Worm (Caenorhabditis elegans) whole organism, early embryonic: ENCODE data around the gene Y17G7B.18.

Experiments
- B0310.2 ChIP-seq: sonication (generic microtip); optimal IDR thresholded peaks from 2 replicates; lab custom pipeline; 2016; ENCODE audit warnings: mild to moderate bottlenecking, missing genetic modification characterization, missing compliant biosample characterization
- F13C5.2 ChIP-seq: sonication (generic microtip); optimal IDR thresholded peaks from 2 replicates; lab custom pipeline; 2017; ENCODE audit warnings: mild to moderate bottlenecking, missing genetic modification characterization, inconsistent platforms, missing compliant biosample characterization
- aly-1 ChIP-seq: sonication (generic microtip); optimal IDR thresholded peaks from 2 replicates; lab custom pipeline; 2016; ENCODE audit warnings: missing genetic modification characterization, missing compliant biosample characterization
- ama-1 ChIP-seq: fragments of 150-350 bp; optimal IDR thresholded peaks from 2 replicates; lab custom pipeline; 2014
- ceh-13 ChIP-seq: fragments of 200-800 bp; sonication (Bioruptor generic); optimal IDR thresholded peaks from 2 replicates; lab custom pipeline; 2018; ENCODE audit warnings: mild to moderate bottlenecking, missing genetic modification characterization, missing compliant biosample characterization
- ceh-36 ChIP-seq: sonication (generic microtip); optimal IDR thresholded peaks from 2 replicates; lab custom pipeline; 2016; ENCODE audit warnings: missing genetic modification characterization, inconsistent platforms, missing compliant biosample characterization
- ets-7 ChIP-seq: sonication (generic microtip); optimal IDR thresholded peaks from 2 replicates; lab custom pipeline; 2016; ENCODE audit warnings: missing genotype, missing genetic modification characterization, missing compliant biosample characterization
- flt-1 ChIP-seq: fragments of 200-800 bp; sonication (Bioruptor generic); IDR thresholded peaks from 2 replicates; pipeline ENCODE4 v1.3.6; 2022; ENCODE audit warnings: missing genetic modification characterization, missing compliant biosample characterization
- hmbx-1 ChIP-seq: sonication (generic microtip); optimal IDR thresholded peaks from 2 replicates; lab custom pipeline; 2016; ENCODE audit warnings: mild to moderate bottlenecking, missing genetic modification characterization, missing compliant biosample characterization
- hmg-4 ChIP-seq: fragments of 200-800 bp; sonication (Bioruptor generic); optimal IDR thresholded peaks from 2 replicates; lab custom pipeline; 2018; ENCODE audit warnings: mild to moderate bottlenecking, missing genetic modification characterization, missing compliant biosample characterization
- hnd-1 ChIP-seq: sonication (generic microtip); optimal IDR thresholded peaks from 2 replicates; lab custom pipeline; 2016; ENCODE audit warnings: missing genetic modification characterization, missing compliant biosample characterization
- pes-1 ChIP-seq: fragments of 200-800 bp; sonication (Bioruptor generic); IDR thresholded peaks from 2 replicates; pipeline ENCODE4 v1.3.6; 2022; ENCODE audit warnings: missing genetic modification reagents, missing genetic modification characterization, missing compliant biosample characterization
- scrt-1 ChIP-seq: fragments of 200-800 bp; sonication (Bioruptor generic); IDR thresholded peaks from 2 replicates; pipeline ENCODE4 v1.3.6; 2022; ENCODE audit warnings: missing genetic modification characterization, missing compliant biosample characterization
- sea-1 ChIP-seq: fragments of 200-800 bp; sonication (Bioruptor generic); conservative IDR thresholded peaks from 2 replicates; pipeline ENCODE4 v1.3.6; 2022; ENCODE audit warnings: missing genetic modification characterization, missing compliant biosample characterization
- tbx-11 ChIP-seq: fragments of 200-800 bp; sonication (Bioruptor generic); IDR thresholded peaks from 2 replicates; pipeline ENCODE4 v1.3.6; 2022; ENCODE audit warnings: missing genetic modification characterization, missing compliant biosample characterization
- tbx-37 ChIP-seq: fragments of 200-800 bp; sonication (Bioruptor generic); conservative IDR thresholded peaks from 2 replicates; pipeline ENCODE4 v1.3.6; 2022; ENCODE audit warnings: missing genetic modification reagents, missing genetic modification characterization, missing compliant biosample characterization
- tra-4 ChIP-seq: sonication (generic microtip); optimal IDR thresholded peaks from 2 replicates; lab custom pipeline; 2017; ENCODE audit warnings: missing genetic modification characterization, missing compliant biosample characterization

Gene Y17G7B.18

ce11 chrII:12055408-12056140 is 52.1 kb downstream of the Y17G7B.18 start:
- no peak for TF ChIP-seq B0310.2 (tag; lab: Kevin White, UChicago)
- no peak for TF ChIP-seq hmbx-1 (tag; lab: Kevin White, UChicago)
- no peak for TF ChIP-seq ceh-13
- TF ChIP-seq sea-1 (GFP tag; lab: Robert Waterston, UW): no peak
- TF ChIP-seq hnd-1: no peak
- no peak for TF ChIP-seq scrt-1 (GFP tag; lab: Robert Waterston, UW)
- no peak for TF ChIP-seq aly-1
- TF ChIP-seq tbx-11 (GFP tag; lab: Robert Waterston, UW): no peak

ce11 chrII:12054558-12054957 is 53.1 kb downstream of the Y17G7B.18 start:
- no peak for TF ChIP-seq tbx-37
- no peak for TF ChIP-seq hmg-4 (GFP tag; lab: Kevin White, UChicago)
- no peak for TF ChIP-seq flt-1 (GFP tag; lab: Robert Waterston, UW)
- TF ChIP-seq tbx-11 (GFP tag; lab: Robert Waterston, UW): no peak
- no peak for TF ChIP-seq hnd-1
- TF ChIP-seq scrt-1 (GFP tag; lab: Robert Waterston, UW): no peak
- TF ChIP-seq pes-1 (GFP tag; lab: Robert Waterston, UW): no peak
- no peak for TF ChIP-seq F13C5.2
- no peak for TF ChIP-seq ceh-36 (tag; lab: Kevin White, UChicago)
- TF ChIP-seq tra-4 (tag; lab: Kevin White, UChicago): no peak
- TF ChIP-seq sea-1 (GFP tag; lab: Robert Waterston, UW): no peak
- TF ChIP-seq ama-1: no peak
- TF ChIP-seq B0310.2 (tag; lab: Kevin White, UChicago): no peak
- TF ChIP-seq hmbx-1 (tag; lab: Kevin White, UChicago): no peak

- no peak for TF ChIP-seq ama-1
- no peak for TF ChIP-seq tbx-11 (GFP tag; lab: Robert Waterston, UW)
- TF ChIP-seq hmg-4 (GFP tag; lab: Kevin White, UChicago): no peak
- TF ChIP-seq hmbx-1 (tag; lab: Kevin White, UChicago): no peak
- TF ChIP-seq F13C5.2: no peak
- no peak for TF ChIP-seq flt-1 (GFP tag; lab: Robert Waterston, UW)
- TF ChIP-seq sea-1 (GFP tag; lab: Robert Waterston, UW): no peak
- TF ChIP-seq pes-1 (GFP tag; lab: Robert Waterston, UW): no peak
- TF ChIP-seq scrt-1 (GFP tag; lab: Robert Waterston, UW): no peak
- no peak for TF ChIP-seq tbx-37
- TF ChIP-seq hnd-1: no peak
- TF ChIP-seq tra-4 (tag; lab: Kevin White, UChicago): no peak
- no peak for TF ChIP-seq ets-7 (tag; lab: Kevin White, UChicago)
Observed at ce11 chrII:12054150-12054549, 53.5 kb downstream of the Y17G7B.18 start.

- no peak for TF ChIP-seq tbx-11 (GFP tag; lab: Robert Waterston, UW)
Observed at ce11 chrII:12053486-12053885, 54.2 kb downstream of the Y17G7B.18 start.
